Worm (Caenorhabditis elegans) whole organism, L1 larva: ENCODE data around the gene M162.15.

Experiments
- C34B4.2 ChIP-seq: sonication (generic microtip); optimal IDR thresholded peaks from 2 replicates; lab custom pipeline; 2017; ENCODE audit warnings: mild to moderate bottlenecking, missing genetic modification characterization, missing compliant biosample characterization
- Y116A8C.19 ChIP-seq: sonication (generic microtip); optimal IDR thresholded peaks from 2 replicates; lab custom pipeline; 2016; ENCODE audit warnings: missing compliant biosample characterization, missing genetic modification characterization, borderline replicate concordance
- aha-1 ChIP-seq: fragments of 150-350 bp; optimal IDR thresholded peaks from 2 replicates; lab custom pipeline; 2014; ENCODE audit warnings: missing biosample characterization, missing genetic modification characterization
- ama-1 ChIP-seq: fragments of 150-350 bp; optimal IDR thresholded peaks from 2 replicates; lab custom pipeline; 2014
- blmp-1 ChIP-seq: fragments of 150-350 bp; optimal IDR thresholded peaks from 2 replicates; lab custom pipeline; 2014; ENCODE audit warnings: missing biosample characterization, missing genetic modification characterization
- ceh-8 ChIP-seq: fragments of 200-800 bp; sonication (Bioruptor generic); optimal IDR thresholded peaks from 2 replicates; lab custom pipeline; 2018; ENCODE audit warnings: mild to moderate bottlenecking, missing genetic modification characterization, moderate library complexity, missing compliant biosample characterization
- ceh-82 ChIP-seq, 3 experiments: fragments of 150-350 bp in 1 of 3; sonication (generic microtip) in 2 of 3; optimal IDR thresholded peaks; 2 replicates each; lab custom pipeline; 2014 to 2017; ENCODE audit warnings: missing biosample characterization in 3 of 3, missing genetic modification characterization in 3 of 3
- ceh-88 ChIP-seq: fragments of 200-800 bp; sonication (Bioruptor generic); IDR thresholded peaks from 2 replicates; pipeline ENCODE4 v1.3.6; 2022; ENCODE audit warnings: missing genetic modification characterization, missing compliant biosample characterization
- ceh-90 ChIP-seq: sonication (generic microtip); optimal IDR thresholded peaks from 2 replicates; lab custom pipeline; 2016; ENCODE audit warnings: missing genetic modification characterization, missing compliant biosample characterization
- dpl-1 ChIP-seq, 3 experiments: fragments of 150-350 bp in 2 of 3; sonication (generic microtip) in 1 of 3; optimal IDR thresholded peaks; 2 replicates each; lab custom pipeline; 2014 to 2017; ENCODE audit warnings: missing biosample characterization in 3 of 3, missing genetic modification characterization in 3 of 3, missing genetic modification reagents in 3 of 3
- dsc-1 ChIP-seq: sonication (generic microtip); optimal IDR thresholded peaks from 2 replicates; lab custom pipeline; 2016; ENCODE audit warnings: mild to moderate bottlenecking, missing genetic modification characterization, missing compliant biosample characterization
- efl-3 ChIP-seq: fragments of 200-800 bp; sonication (Bioruptor generic); optimal IDR thresholded peaks from 2 replicates; lab custom pipeline; 2018; ENCODE audit warnings: mild to moderate bottlenecking, missing genetic modification characterization, missing compliant biosample characterization
- egl-13 ChIP-seq: sonication (generic microtip); optimal IDR thresholded peaks from 2 replicates; lab custom pipeline; 2016; ENCODE audit warnings: missing genotype, missing genetic modification reagents, missing genetic modification characterization, missing compliant biosample characterization
- egl-27 ChIP-seq, 2 experiments: fragments of 150-350 bp in 1 of 2; sonication (generic microtip); optimal IDR thresholded peaks; 3 replicates each; lab custom pipeline; 2017 to 2018; ENCODE audit warnings: missing biosample characterization in 2 of 2, missing genetic modification characterization in 2 of 2, missing genetic modification reagents in 2 of 2
- elt-2 ChIP-seq: sonication (generic microtip); optimal IDR thresholded peaks from 2 replicates; lab custom pipeline; 2016; ENCODE audit warnings: missing genetic modification characterization, mild to moderate bottlenecking, inconsistent platforms, missing compliant biosample characterization, missing genetic modification reagents
- fkh-10 ChIP-seq: sonication (generic microtip); optimal IDR thresholded peaks from 2 replicates; lab custom pipeline; 2017; ENCODE audit warnings: missing biosample characterization, missing genetic modification reagents, missing genetic modification characterization
- fkh-8 ChIP-seq: sonication (generic microtip); optimal IDR thresholded peaks from 2 replicates; lab custom pipeline; 2016; ENCODE audit warnings: mild to moderate bottlenecking, missing genetic modification characterization, missing compliant biosample characterization
- hlh-17 ChIP-seq: fragments of 200-800 bp; sonication (Bioruptor generic); optimal IDR thresholded peaks from 2 replicates; lab custom pipeline; 2018; ENCODE audit warnings: missing genetic modification characterization, mild to moderate bottlenecking, missing compliant biosample characterization, moderate library complexity, borderline replicate concordance
- hlh-4 ChIP-seq: sonication (generic microtip); optimal IDR thresholded peaks from 2 replicates; lab custom pipeline; 2016; ENCODE audit warnings: mild to moderate bottlenecking, missing genetic modification characterization, missing compliant biosample characterization
- hpl-2 ChIP-seq: fragments of 150-350 bp; optimal IDR thresholded peaks from 2 replicates; lab custom pipeline; 2014; ENCODE audit warnings: missing biosample characterization, missing genetic modification reagents, missing genetic modification characterization
- irx-1 ChIP-seq: sonication (generic microtip); optimal IDR thresholded peaks from 2 replicates; lab custom pipeline; 2016; ENCODE audit warnings: missing genetic modification characterization, missing compliant biosample characterization
- isw-1 ChIP-seq: fragments of 200-800 bp; sonication (Bioruptor generic); IDR thresholded peaks from 2 replicates; pipeline ENCODE4 v1.3.6; 2022; ENCODE audit warnings: missing genetic modification characterization, missing compliant biosample characterization
- jun-1 ChIP-seq: fragments of 150-350 bp; optimal IDR thresholded peaks from 2 replicates; lab custom pipeline; 2014; ENCODE audit warnings: missing biosample characterization, missing genetic modification reagents, missing genetic modification characterization
- lin-13 ChIP-seq: fragments of 150-350 bp; optimal IDR thresholded peaks from 2 replicates; lab custom pipeline; 2014; ENCODE audit warnings: missing biosample characterization, missing genetic modification reagents, missing genetic modification characterization
- lin-14 ChIP-seq: fragments of 200-800 bp; sonication (Bioruptor generic); optimal IDR thresholded peaks from 2 replicates; lab custom pipeline; 2018; ENCODE audit warnings: mild to moderate bottlenecking, missing genetic modification characterization, moderate library complexity, missing compliant biosample characterization
- lin-15B ChIP-seq: fragments of 150-350 bp; sonication (generic microtip); optimal IDR thresholded peaks from 3 replicates; lab custom pipeline; 2014; ENCODE audit warnings: missing biosample characterization, missing genetic modification characterization
- lsy-2 ChIP-seq, 2 experiments: fragments of 150-350 bp; optimal IDR thresholded peaks; 2 replicates each; lab custom pipeline; 2014; ENCODE audit warnings: missing biosample characterization in 2 of 2, missing genetic modification characterization in 2 of 2
- mef-2 ChIP-seq: fragments of 150-350 bp; optimal IDR thresholded peaks from 2 replicates; lab custom pipeline; 2014; ENCODE audit warnings: missing biosample characterization, missing genetic modification characterization
- mep-1 ChIP-seq: fragments of 150-350 bp; optimal IDR thresholded peaks from 2 replicates; lab custom pipeline; 2014; ENCODE audit warnings: missing biosample characterization, missing genetic modification characterization
- nhr-19 ChIP-seq: fragments of 200-800 bp; sonication (Bioruptor generic); conservative IDR thresholded peaks from 2 replicates; pipeline ENCODE4 v1.3.6; 2022; ENCODE audit warnings: missing genetic modification characterization, missing compliant biosample characterization
- nhr-71 ChIP-seq: sonication (generic microtip); optimal IDR thresholded peaks from 2 replicates; lab custom pipeline; 2016; ENCODE audit warnings: mild to moderate bottlenecking, missing genetic modification characterization, moderate library complexity, missing compliant biosample characterization
- nhr-76 ChIP-seq: sonication (generic microtip); optimal IDR thresholded peaks from 2 replicates; lab custom pipeline; 2017; ENCODE audit warnings: missing biosample characterization, missing genetic modification characterization
- nhr-77 ChIP-seq: fragments of 150-350 bp; optimal IDR thresholded peaks from 2 replicates; lab custom pipeline; 2014; ENCODE audit warnings: missing biosample characterization, missing genetic modification characterization
- nhr-84 ChIP-seq: sonication (generic microtip); optimal IDR thresholded peaks from 2 replicates; lab custom pipeline; 2017; ENCODE audit warnings: missing biosample characterization, missing genetic modification characterization
- nhr-90 ChIP-seq: sonication (generic microtip); optimal IDR thresholded peaks from 2 replicates; lab custom pipeline; 2016; ENCODE audit warnings: mild to moderate bottlenecking, missing genetic modification characterization, missing compliant biosample characterization; ENCODE audit not compliant: poor library complexity
- pqm-1 ChIP-seq: sonication (generic microtip); optimal IDR thresholded peaks from 3 replicates; lab custom pipeline; 2017; ENCODE audit warnings: missing biosample characterization, missing genetic modification characterization
- rnt-1 ChIP-seq: sonication (generic microtip); optimal IDR thresholded peaks from 2 replicates; lab custom pipeline; 2016; ENCODE audit warnings: mild to moderate bottlenecking, missing genetic modification characterization, moderate library complexity, missing compliant biosample characterization
- snpc-4 ChIP-seq: fragments of 150-350 bp; optimal IDR thresholded peaks from 2 replicates; lab custom pipeline; 2014; ENCODE audit warnings: missing biosample characterization, missing genetic modification characterization
- snu-23 ChIP-seq: sonication (generic microtip); optimal IDR thresholded peaks from 2 replicates; lab custom pipeline; 2016; ENCODE audit warnings: missing genetic modification characterization, missing compliant biosample characterization
- tbx-2 ChIP-seq: sonication (generic microtip); optimal IDR thresholded peaks from 2 replicates; lab custom pipeline; 2016; ENCODE audit warnings: missing genetic modification characterization, missing compliant biosample characterization
- tlp-1 ChIP-seq: fragments of 150-350 bp; optimal IDR thresholded peaks from 2 replicates; lab custom pipeline; 2014; ENCODE audit warnings: missing biosample characterization, missing genetic modification characterization
- unc-130 ChIP-seq: fragments of 150-350 bp; optimal IDR thresholded peaks from 2 replicates; lab custom pipeline; 2017; ENCODE audit warnings: missing biosample characterization, missing genetic modification characterization, inconsistent platforms
- unc-30 ChIP-seq: sonication (generic microtip); optimal IDR thresholded peaks from 2 replicates; lab custom pipeline; 2017; ENCODE audit warnings: missing biosample characterization, missing genetic modification characterization
- unc-62 ChIP-seq: fragments of 150-350 bp; optimal IDR thresholded peaks from 2 replicates; lab custom pipeline; 2014; ENCODE audit warnings: missing biosample characterization, missing genetic modification reagents, missing genetic modification characterization
- unc-86 ChIP-seq: sonication (generic microtip); optimal IDR thresholded peaks from 2 replicates; lab custom pipeline; 2016; ENCODE audit warnings: missing genetic modification characterization, missing compliant biosample characterization
- unc-98 ChIP-seq: fragments of 200-800 bp; sonication (Bioruptor generic); IDR thresholded peaks from 2 replicates; pipeline ENCODE4 v1.3.6; 2022; ENCODE audit warnings: missing genetic modification characterization, missing compliant biosample characterization
- vab-15 ChIP-seq: sonication (generic microtip); optimal IDR thresholded peaks from 2 replicates; lab custom pipeline; 2017; ENCODE audit warnings: missing genotype, mild to moderate bottlenecking, missing genetic modification characterization, missing compliant biosample characterization
- zag-1 ChIP-seq: fragments of 150-350 bp; optimal IDR thresholded peaks from 2 replicates; lab custom pipeline; 2014; ENCODE audit warnings: missing biosample characterization, missing genetic modification characterization
- zip-4 ChIP-seq: fragments of 200-800 bp; sonication (Bioruptor generic); optimal IDR thresholded peaks from 2 replicates; lab custom pipeline; 2018; ENCODE audit warnings: mild to moderate bottlenecking, missing genetic modification characterization, moderate library complexity, missing compliant biosample characterization
- ztf-11 ChIP-seq, 2 experiments: sonication (generic microtip); optimal IDR thresholded peaks; 2 replicates each; lab custom pipeline; 2016 to 2017; ENCODE audit warnings: missing genetic modification characterization in 2 of 2, missing biosample characterization in 1 of 2, missing compliant biosample characterization in 1 of 2
- ztf-4 ChIP-seq: fragments of 150-350 bp; optimal IDR thresholded peaks from 2 replicates; lab custom pipeline; 2014; ENCODE audit warnings: missing biosample characterization, missing genetic modification characterization

M162.15 gene

DNA sequence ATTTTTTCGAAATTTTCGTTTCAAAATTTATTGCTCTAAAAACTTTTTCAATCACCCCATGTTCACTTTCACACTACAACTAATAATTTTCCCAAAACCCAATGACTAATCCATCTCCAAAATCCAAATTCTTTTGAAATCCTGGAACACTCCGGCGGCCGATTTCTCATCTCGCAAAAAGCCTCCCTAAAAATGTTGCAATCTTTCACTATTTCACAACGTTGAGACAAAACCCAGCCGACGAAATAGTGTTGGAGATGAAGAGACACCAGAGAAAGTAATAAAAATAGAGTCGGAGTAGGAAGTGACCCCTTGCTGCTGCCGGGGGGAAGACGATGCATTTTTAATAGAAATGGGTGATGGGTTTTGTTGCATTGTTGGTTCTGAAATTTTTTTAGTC, 47.0 kb downstream of the M162.15 start (continued):
- peak in 2 of 3 experiments; percentile 3 to 4 for TF ChIP-seq ceh-82 (tag; optimal IDR thresholded peaks at IDR 0.05; lab: Kevin White, UChicago)
- no peak for TF ChIP-seq nhr-19 (GFP tag; lab: Robert Waterston, UW)
- no peak for TF ChIP-seq snu-23 (GFP tag; lab: Kevin White, UChicago)
- TF ChIP-seq zip-4 (GFP tag; lab: Kevin White, UChicago), result no peak
- no peak for TF ChIP-seq dpl-1 (GFP tag; optimal IDR thresholded peaks at IDR 0.05; lab: Kevin White, UChicago)

- TF ChIP-seq nhr-90 (tag; lab: Kevin White, UChicago) (no peak), ceh-82 (tag; optimal IDR thresholded peaks at IDR 0.05; lab: Kevin White, UChicago) (peak in 1 of 3 experiments; percentile 14), egl-27 (tag; optimal IDR thresholded peaks at IDR 0.05; lab: Kevin White, UChicago) (no peak), zip-4 (GFP tag; lab: Kevin White, UChicago) (no peak), unc-30 (tag; lab: Kevin White, UChicago) (no peak), tbx-2 (tag; lab: Kevin White, UChicago) (peak; percentile 1), zag-1 (tag; lab: Kevin White, UChicago) (no peak), ceh-90 (tag; lab: Kevin White, UChicago) (no peak), unc-98 (no peak), egl-13 (tag; lab: Kevin White, UChicago) (no peak), fkh-8 (tag; lab: Kevin White, UChicago) (no peak), unc-86 (tag; lab: Kevin White, UChicago) (no peak), nhr-71 (tag; lab: Kevin White, UChicago) (no peak), nhr-84 (tag; lab: Kevin White, UChicago) (no peak), elt-2 (tag; lab: Kevin White, UChicago) (no peak), rnt-1 (peak; percentile 49), lin-14 (GFP tag; lab: Kevin White, UChicago) (no peak), Y116A8C.19 (tag; lab: Kevin White, UChicago) (no peak), lin-15B (no peak), irx-1 (tag; lab: Kevin White, UChicago) (no peak), mep-1 (tag; lab: Kevin White, UChicago) (no peak), lsy-2 (tag; optimal IDR thresholded peaks at IDR 0.05; lab: Kevin White, UChicago) (peak in 1 of 2 experiments; percentile 36), snu-23 (GFP tag; lab: Kevin White, UChicago) (no peak), tlp-1 (tag; lab: Kevin White, UChicago) (no peak), efl-3 (GFP tag; lab: Kevin White, UChicago) (no peak), lin-13 (no peak), nhr-19 (GFP tag; lab: Robert Waterston, UW) (peak; percentile 43), hlh-4 (tag; lab: Kevin White, UChicago) (no peak), ceh-8 (GFP tag; lab: Kevin White, UChicago) (no peak), blmp-1 (tag; lab: Kevin White, UChicago) (no peak), pqm-1 (no peak), ztf-11 (tag; optimal IDR thresholded peaks at IDR 0.05; lab: Kevin White, UChicago) (no peak), aha-1 (tag; lab: Kevin White, UChicago) (no peak), jun-1 (tag; lab: Kevin White, UChicago) (no peak), mef-2 (tag; lab: Kevin White, UChicago) (no peak), C34B4.2 (tag; lab: Kevin White, UChicago) (no peak), isw-1 (GFP tag; lab: Robert Waterston, UW) (no peak), ama-1 (lab: Kevin White, UChicago) (no peak), ceh-88 (GFP tag; lab: Robert Waterston, UW) (no peak), hlh-17 (no peak), nhr-76 (tag; lab: Kevin White, UChicago) (no peak), hpl-2 (GFP tag; lab: Kevin White, UChicago) (no peak), nhr-77 (tag; lab: Kevin White, UChicago) (no peak), ztf-4 (tag; lab: Kevin White, UChicago) (no peak), unc-62 (GFP tag; lab: Kevin White, UChicago) (no peak), dsc-1 (tag; lab: Kevin White, UChicago) (peak; percentile 43), vab-15 (tag; lab: Kevin White, UChicago) (no peak), fkh-10 (GFP tag; lab: Kevin White, UChicago) (no peak), unc-130 (tag; lab: Kevin White, UChicago) (peak; percentile 5), snpc-4 (tag; lab: Kevin White, UChicago) (no peak)
Observed at ce11 chrV:19722881-19723280, 48.7 kb downstream of the M162.15 start.
